Worm (Caenorhabditis elegans): ENCODE results near the gene tyra-3.

tyra-3 gene

ce11 chrX:4979060-4979459, 31.2 kb downstream of the tyra-3 start:
- TF ChIP-seq egl-27 (tag; optimal IDR thresholded peaks at IDR 0.05) (no peak), ztf-4 (tag; optimal IDR thresholded peaks at IDR 0.05) (no peak), tlp-1 (tag; optimal IDR thresholded peaks at IDR 0.05) (no peak), lsy-2 (tag; optimal IDR thresholded peaks at IDR 0.05) (no peak), C34B4.2 (tag; optimal IDR thresholded peaks at IDR 0.05) (no peak), lin-14 (GFP tag; optimal IDR thresholded peaks at IDR 0.05) (no peak), fkh-10 (GFP tag; optimal IDR thresholded peaks at IDR 0.05) (no peak), grh-1 (GFP tag; IDR thresholded peaks at IDR 0.05) (no peak), ceh-8 (GFP tag; optimal IDR thresholded peaks at IDR 0.05) (no peak), aly-2 (tag; optimal IDR thresholded peaks at IDR 0.05) (no peak), dsc-1 (tag; optimal IDR thresholded peaks at IDR 0.05) (no peak), ets-5 (GFP tag; IDR thresholded peaks at IDR 0.05) (no peak), lin-35 (GFP tag; optimal IDR thresholded peaks at IDR 0.05) (no peak), swsn-7 (tag; optimal IDR thresholded peaks at IDR 0.05) (no peak), efl-3 (GFP tag; optimal IDR thresholded peaks at IDR 0.05) (no peak), nhr-12 (tag; optimal IDR thresholded peaks at IDR 0.05) (no peak), ceh-82 (tag; optimal IDR thresholded peaks at IDR 0.05) (no peak), zag-1 (tag; optimal IDR thresholded peaks at IDR 0.05) (no peak), zip-4 (GFP tag; optimal IDR thresholded peaks at IDR 0.05) (no peak), nhr-84 (tag; optimal IDR thresholded peaks at IDR 0.05) (no peak)

- TF ChIP-seq unc-62 (GFP tag; optimal IDR thresholded peaks at IDR 0.05), result no peak
- TF ChIP-seq efl-3 (GFP tag; optimal IDR thresholded peaks at IDR 0.05), result no peak
- no peak for TF ChIP-seq efl-1 (optimal IDR thresholded peaks at IDR 0.05)
- TF ChIP-seq efl-1 (GFP tag; optimal IDR thresholded peaks at IDR 0.05 in 1 of 2), result peak in 1 of 2 experiments; percentile 23
- no peak for TF ChIP-seq grh-1 (GFP tag; IDR thresholded peaks at IDR 0.05)
- no peak for TF ChIP-seq lin-35 (GFP tag; optimal IDR thresholded peaks at IDR 0.05)
- no peak for TF ChIP-seq sup-37 (GFP tag; optimal IDR thresholded peaks at IDR 0.05)
- peak; percentile 6 for TF ChIP-seq unc-86 (tag; optimal IDR thresholded peaks at IDR 0.05)
- no peak for TF ChIP-seq hlh-17 (GFP tag; optimal IDR thresholded peaks at IDR 0.05; ENCODE audit: borderline replicate concordance)
- no peak for TF ChIP-seq nhr-12 (tag; optimal IDR thresholded peaks at IDR 0.05)
- TF ChIP-seq lin-14 (GFP tag; optimal IDR thresholded peaks at IDR 0.05), result peak; percentile 55
- no peak for TF ChIP-seq nhr-84 (tag; optimal IDR thresholded peaks at IDR 0.05)
Observed at ce11 chrX:4981059-4981458, 33.2 kb downstream of the tyra-3 start.

ce11 chrX:4981579-4981978, 33.7 kb downstream of the tyra-3 start:
- no peak for TF ChIP-seq nhr-77 (tag; optimal IDR thresholded peaks at IDR 0.05)
- no peak for TF ChIP-seq F16B12.6 (tag; optimal IDR thresholded peaks at IDR 0.05)
- no peak for TF ChIP-seq elt-2 (tag; optimal IDR thresholded peaks at IDR 0.05)
- no peak for TF ChIP-seq mef-2 (tag; optimal IDR thresholded peaks at IDR 0.05)
- TF ChIP-seq aha-1 (tag; optimal IDR thresholded peaks at IDR 0.05), result no peak
- no peak for TF ChIP-seq nhr-85 (tag)
- TF ChIP-seq blmp-1 (tag; optimal IDR thresholded peaks at IDR 0.05), result no peak
- no peak for TF ChIP-seq ceh-82 (tag; optimal IDR thresholded peaks at IDR 0.05)
- no peak for TF ChIP-seq C34B4.2 (tag; optimal IDR thresholded peaks at IDR 0.05)
- no peak for TF ChIP-seq xbp-1 (tag; optimal IDR thresholded peaks at IDR 0.05)
- no peak for TF ChIP-seq dpl-1 (GFP tag; optimal IDR thresholded peaks at IDR 0.05)
- TF ChIP-seq nhr-90 (tag; optimal IDR thresholded peaks at IDR 0.05; ENCODE audit: poor library complexity), result no peak
- no peak for TF ChIP-seq zip-4 (GFP tag; optimal IDR thresholded peaks at IDR 0.05)
- no peak for TF ChIP-seq alr-1 (tag; optimal IDR thresholded peaks at IDR 0.05; ENCODE audit: borderline replicate concordance)
- no peak for TF ChIP-seq mep-1 (tag; optimal IDR thresholded peaks at IDR 0.05)
- TF ChIP-seq hlh-17 (GFP tag; optimal IDR thresholded peaks at IDR 0.05; ENCODE audit: borderline replicate concordance), result no peak
- no peak for TF ChIP-seq egl-13 (tag; optimal IDR thresholded peaks at IDR 0.05)
